Worm (Caenorhabditis elegans): ENCODE measurements around the gene thn-5.
A peak's percentile ranks its signal among the peaks of the same experiment; 100 is the strongest.

Gene thn-5

DNA sequence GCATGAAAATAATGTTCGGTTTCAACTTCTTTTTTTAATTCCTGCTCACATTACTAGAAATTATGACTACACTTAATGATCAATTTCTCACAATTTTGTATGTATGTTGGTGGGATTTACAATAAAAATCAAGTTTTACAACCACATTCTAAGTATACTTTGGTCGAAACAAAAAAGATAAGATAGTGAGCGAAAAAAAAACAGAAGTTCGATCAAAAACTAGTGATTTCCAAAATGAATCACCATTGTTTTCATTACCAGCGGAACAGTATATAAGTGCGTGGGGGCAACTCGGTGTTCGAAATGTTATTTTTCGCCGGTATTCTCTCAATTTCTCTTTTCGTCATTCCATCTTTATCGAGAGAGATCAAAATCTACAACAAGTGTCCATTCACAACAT, at the start of gene thn-5:
Gene thn-5, plus strand, starts transcription at position 301 of the 400 bp plus-strand sequence.
- TF ChIP-seq snpc-1.3 (tag; optimal IDR thresholded peaks at IDR 0.05; ENCODE audit: insufficient read depth) = no peak
- TF ChIP-seq rcor-1 (GFP tag; IDR thresholded peaks at IDR 0.05) = no peak
- no peak for TF ChIP-seq fkh-3 (tag; optimal IDR thresholded peaks at IDR 0.05)

DNA sequence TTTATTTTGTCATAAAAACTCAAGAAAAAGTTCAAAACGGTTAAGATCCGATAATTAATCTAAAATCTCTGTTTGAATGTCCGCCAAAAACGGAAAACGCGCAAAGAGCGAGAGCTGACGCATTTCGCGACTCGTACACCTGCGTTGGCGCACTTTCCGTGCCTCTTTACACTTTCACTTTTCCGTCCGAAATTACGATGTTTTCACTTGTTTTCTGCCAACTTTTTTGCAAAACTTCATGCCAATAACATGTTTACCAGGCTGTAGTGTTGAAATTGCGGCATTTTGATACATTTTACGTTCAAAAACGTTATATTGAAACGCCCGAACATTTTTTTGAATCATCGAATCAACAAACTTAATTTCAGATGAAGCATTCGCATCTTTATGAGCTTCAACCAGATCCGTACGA, 46.9 kb upstream of the thn-5 start, which contains the start of gene W03F8.4:
Gene W03F8.4, plus strand, starts transcription at position 369 of the 412 bp plus-strand sequence.
- TF ChIP-seq snpc-1.3 (tag; optimal IDR thresholded peaks at IDR 0.05; ENCODE audit: insufficient read depth) (peak; percentile 89), sptf-2 (GFP tag; optimal IDR thresholded peaks at IDR 0.05) (no peak), mes-4 (tag; optimal IDR thresholded peaks at IDR 0.05) (no peak), him-1 (tag; optimal IDR thresholded peaks at IDR 0.05) (peak; percentile 53), nfya-1 (tag; optimal IDR thresholded peaks at IDR 0.05; ENCODE audit: borderline replicate concordance, insufficient read depth) (no peak), dpff-1 (tag; optimal IDR thresholded peaks at IDR 0.05) (no peak), cebp-2 (GFP tag; IDR thresholded peaks at IDR 0.05) (no peak), Y67H2A.10 (GFP tag; conservative IDR thresholded peaks at IDR 0.05) (no peak), Y95B8A.8 (GFP tag; IDR thresholded peaks at IDR 0.05) (0 out of 2 replicates have a peak, but pooled peaks have one; percentile 19), attf-6 (GFP tag; IDR thresholded peaks at IDR 0.05) (peak; percentile 88), F22D6.2 (tag; optimal IDR thresholded peaks at IDR 0.05) (peak; percentile 54), fkh-3 (tag; optimal IDR thresholded peaks at IDR 0.05) (no peak), let-607 (tag; optimal IDR thresholded peaks at IDR 0.05) (peak; percentile 70 to 87), C17E4.6 (GFP tag; IDR thresholded peaks at IDR 0.05) (peak; percentile 76; the same call in 1 of the 2 replicates), attf-5 (GFP tag; optimal IDR thresholded peaks at IDR 0.05) (peak; percentile 89), tbx-9 (tag; optimal IDR thresholded peaks at IDR 0.05; ENCODE audit: borderline replicate concordance) (no peak), madf-3 (GFP tag; IDR thresholded peaks at IDR 0.05) (peak; percentile 93), zim-3 (tag; optimal IDR thresholded peaks at IDR 0.05) (peak; percentile 25), snpc-3.4 (tag; optimal IDR thresholded peaks at IDR 0.05) (peak; percentile 66), akir-1 (GFP tag; optimal IDR thresholded peaks at IDR 0.05) (peak; percentile 11), F52B5.7 (tag; optimal IDR thresholded peaks at IDR 0.05) (no peak), F39B2.1 (GFP tag; IDR thresholded peaks at IDR 0.05) (0 out of 2 replicates have a peak, but pooled peaks have one; percentile 32), ekl-4 (GFP tag; IDR thresholded peaks at IDR 0.05) (peak; percentile 93), nhr-27 (tag; optimal IDR thresholded peaks at IDR 0.05) (no peak), ceh-91 (GFP tag; IDR thresholded peaks at IDR 0.05) (peak; percentile 73), efl-1 (GFP tag; optimal IDR thresholded peaks at IDR 0.05) (peak; percentile 91), T26A5.8 (tag; optimal IDR thresholded peaks at IDR 0.05) (no peak), dpl-1 (GFP tag; optimal IDR thresholded peaks at IDR 0.05) (peak; percentile 92), sdz-38 (tag; optimal IDR thresholded peaks at IDR 0.05) (no peak), B0336.3 (GFP tag; IDR thresholded peaks at IDR 0.05) (peak; percentile 90), ztf-18 (tag; optimal IDR thresholded peaks at IDR 0.05) (peak; percentile 98), gei-17 (GFP tag; optimal IDR thresholded peaks at IDR 0.05) (peak; percentile 70), ztf-6 (GFP tag; IDR thresholded peaks at IDR 0.05) (no peak), F57C9.4 (tag; optimal IDR thresholded peaks at IDR 0.05) (no peak), lin-54 (GFP tag; optimal IDR thresholded peaks at IDR 0.05) (peak; percentile 99), T07F8.4 (tag; optimal IDR thresholded peaks at IDR 0.05) (no peak), bed-2 (GFP tag; IDR thresholded peaks at IDR 0.05) (no peak), tlf-1 (GFP tag; optimal IDR thresholded peaks at IDR 0.05) (peak; percentile 91), K11D2.4 (GFP tag; IDR thresholded peaks at IDR 0.05) (peak; percentile 91), F55B11.4 (tag; optimal IDR thresholded peaks at IDR 0.05; ENCODE audit: borderline replicate concordance, insufficient read depth) (no peak), die-1 (tag; optimal IDR thresholded peaks at IDR 0.05) (no peak), D2030.7 (GFP tag; IDR thresholded peaks at IDR 0.05) (peak; percentile 87), mxl-1 (tag; optimal IDR thresholded peaks at IDR 0.05) (no peak), lsl-1 (GFP tag; optimal IDR thresholded peaks at IDR 0.05) (peak; percentile 78), tbp1 (GFP tag; optimal IDR thresholded peaks at IDR 0.05) (peak; percentile 75), dox-1 (GFP tag; IDR thresholded peaks at IDR 0.05) (peak; percentile 96)
